Fruit fly (Drosophila melanogaster) whole organism, embryonic: ENCODE results near the gene Rpt5.

ENCODE experiments used
- Antp ChIP-seq: fragments of 200-800 bp; sonication (Bioruptor generic); optimal IDR thresholded peaks from 3 replicates; lab custom pipeline; 2016; ENCODE audit warnings: missing biosample characterization, missing genetic modification characterization
- B-H2 ChIP-seq: fragments of 200-800 bp; sonication (Bioruptor generic); optimal IDR thresholded peaks from 2 replicates; lab custom pipeline; 2018; ENCODE audit warnings: missing biosample characterization, mild to moderate bottlenecking, missing genetic modification characterization
- CG10431 ChIP-seq: fragments of 200-800 bp; sonication (Bioruptor generic); optimal IDR thresholded peaks from 3 replicates; lab custom pipeline; 2018; ENCODE audit warnings: missing biosample characterization, mild to moderate bottlenecking, missing genetic modification characterization
- CG10654 ChIP-seq: fragments of 200-800 bp; sonication (Bioruptor generic); optimal IDR thresholded peaks from 2 replicates; lab custom pipeline; 2016; ENCODE audit warnings: missing biosample characterization, missing genetic modification characterization
- CG11456 ChIP-seq: fragments of 200-800 bp; sonication (Bioruptor generic); IDR thresholded peaks from 3 replicates; pipeline ENCODE4 v1.3.6; 2022; ENCODE audit warnings: missing biosample characterization, missing genetic modification characterization
- CG11560 ChIP-seq: fragments of 200-800 bp; sonication (Bioruptor generic); IDR thresholded peaks from 3 replicates; pipeline ENCODE4 v1.3.6; 2022; ENCODE audit warnings: missing biosample characterization, missing genetic modification characterization
- CG12104 ChIP-seq: fragments of 200-800 bp; sonication (Bioruptor generic); optimal IDR thresholded peaks from 3 replicates; lab custom pipeline; 2016; ENCODE audit warnings: missing biosample characterization, missing genetic modification characterization
- CG12299 ChIP-seq: fragments of 200-800 bp; sonication (Bioruptor generic); optimal IDR thresholded peaks from 2 replicates; lab custom pipeline; 2018; ENCODE audit warnings: missing biosample characterization, mild to moderate bottlenecking, missing genetic modification characterization
- CG12769 ChIP-seq: fragments of 200-800 bp; sonication (Bioruptor generic); optimal IDR thresholded peaks from 2 replicates; lab custom pipeline; 2019; ENCODE audit warnings: missing biosample characterization, mild to moderate bottlenecking, missing genetic modification characterization, moderate library complexity
- CG13894 ChIP-seq: fragments of 200-800 bp; sonication (Bioruptor generic); optimal IDR thresholded peaks from 3 replicates; lab custom pipeline; 2018; ENCODE audit warnings: missing biosample characterization, mild to moderate bottlenecking, missing genetic modification characterization, moderate library complexity
- CG14965 ChIP-seq: fragments of 200-800 bp; sonication (Bioruptor generic); optimal IDR thresholded peaks from 2 replicates; lab custom pipeline; 2016; ENCODE audit warnings: missing biosample characterization, missing genetic modification characterization, borderline replicate concordance
- CG17186 ChIP-seq: fragments of 200-800 bp; sonication (Bioruptor generic); optimal IDR thresholded peaks from 3 replicates; lab custom pipeline; 2017; ENCODE audit warnings: missing biosample characterization, missing genetic modification reagents, missing genetic modification characterization
- CG2678 ChIP-seq: fragments of 200-800 bp; sonication (Bioruptor generic); optimal IDR thresholded peaks from 3 replicates; lab custom pipeline; 2019; ENCODE audit warnings: missing biosample characterization, mild to moderate bottlenecking, missing genetic modification characterization, moderate library complexity
- CG2712 ChIP-seq: fragments of 200-800 bp; optimal IDR thresholded peaks from 3 replicates; lab custom pipeline; 2019; ENCODE audit warnings: missing biosample characterization, mild to moderate bottlenecking, missing genetic modification characterization, moderate library complexity
- CG31365 ChIP-seq: fragments of 200-800 bp; sonication (Bioruptor generic); optimal IDR thresholded peaks from 2 replicates; lab custom pipeline; 2018; ENCODE audit warnings: missing biosample characterization, mild to moderate bottlenecking, missing genetic modification characterization
- CG32772 ChIP-seq: fragments of 200-800 bp; sonication (Bioruptor generic); IDR thresholded peaks from 2 replicates; pipeline ENCODE4 v1.3.6; 2022; ENCODE audit warnings: missing biosample characterization, missing genetic modification characterization
- CG3281 ChIP-seq: fragments of 200-800 bp; sonication (Bioruptor generic); optimal IDR thresholded peaks from 3 replicates; lab custom pipeline; 2017; ENCODE audit warnings: missing biosample characterization, mild to moderate bottlenecking, missing genetic modification characterization
- CG34224 ChIP-seq: fragments of 200-800 bp; sonication (Bioruptor generic); IDR thresholded peaks from 3 replicates; pipeline ENCODE4 v1.3.6; 2022; ENCODE audit warnings: missing biosample characterization, missing genetic modification characterization; ENCODE audit not compliant: partially characterized antibody
- CG6254 ChIP-seq: fragments of 200-800 bp; sonication (Bioruptor generic); optimal IDR thresholded peaks from 3 replicates; lab custom pipeline; 2017; ENCODE audit warnings: mild to moderate bottlenecking, missing biosample characterization, missing genetic modification reagents, missing genetic modification characterization
- CG7357 ChIP-seq: fragments of 200-800 bp; sonication (Bioruptor generic); IDR thresholded peaks from 3 replicates; pipeline ENCODE4 v1.3.6; 2022; ENCODE audit warnings: missing biosample characterization, missing genetic modification characterization
- CG7928 ChIP-seq: fragments of 200-800 bp; sonication (Bioruptor generic); optimal IDR thresholded peaks from 2 replicates; lab custom pipeline; 2017; ENCODE audit warnings: missing biosample characterization, mild to moderate bottlenecking, missing genetic modification characterization
- CG8281 ChIP-seq: fragments of 200-800 bp; sonication (Bioruptor generic); optimal IDR thresholded peaks from 2 replicates; lab custom pipeline; 2018; ENCODE audit warnings: missing biosample characterization, mild to moderate bottlenecking, missing genetic modification characterization, moderate library complexity
- Fer2 ChIP-seq: fragments of 200-800 bp; sonication (Bioruptor generic); optimal IDR thresholded peaks from 2 replicates; lab custom pipeline; 2018; ENCODE audit warnings: missing biosample characterization, mild to moderate bottlenecking, missing genetic modification characterization, moderate library complexity
- Hsf ChIP-seq: fragments of 200-800 bp; sonication (Bioruptor generic); optimal IDR thresholded peaks from 3 replicates; lab custom pipeline; 2016; ENCODE audit warnings: missing biosample characterization, missing genetic modification characterization
- Mad ChIP-seq: fragments of 200-800 bp; sonication (Bioruptor generic); optimal IDR thresholded peaks from 2 replicates; lab custom pipeline; 2016; ENCODE audit warnings: missing biosample characterization, missing genetic modification characterization
- NfI ChIP-seq: fragments of 200-800 bp; sonication (Bioruptor generic); optimal IDR thresholded peaks from 3 replicates; lab custom pipeline; 2018; ENCODE audit warnings: missing biosample characterization, mild to moderate bottlenecking, missing genetic modification characterization, moderate library complexity
- Optix ChIP-seq: fragments of 200-800 bp; sonication (Bioruptor generic); IDR thresholded peaks from 3 replicates; pipeline ENCODE4 v1.3.6; 2022; ENCODE audit warnings: missing biosample characterization, missing genetic modification characterization
- TFAM ChIP-seq: fragments of 200-800 bp; sonication (Bioruptor generic); optimal IDR thresholded peaks from 2 replicates; lab custom pipeline; 2017; ENCODE audit warnings: missing biosample characterization, missing genetic modification characterization, inconsistent platforms
- ara ChIP-seq: fragments of 200-800 bp; sonication (Bioruptor generic); IDR thresholded peaks from 2 replicates; pipeline ENCODE4 v1.3.6; 2022; ENCODE audit warnings: missing biosample characterization, missing genetic modification characterization
- btn ChIP-seq: fragments of 200-800 bp; sonication (Bioruptor generic); optimal IDR thresholded peaks from 2 replicates; lab custom pipeline; 2016; ENCODE audit warnings: missing biosample characterization, missing genetic modification characterization
- corto ChIP-seq: fragments of 200-800 bp; sonication (Bioruptor generic); optimal IDR thresholded peaks from 2 replicates; lab custom pipeline; 2016; ENCODE audit warnings: missing biosample characterization, mild to moderate bottlenecking, missing genetic modification characterization, moderate library complexity
- crp ChIP-seq, 2 experiments: fragments of 200-800 bp; sonication (Bioruptor generic); optimal IDR thresholded peaks; 2 replicates in 1 of 2; 3 replicates in 1 of 2; lab custom pipeline; 2017; ENCODE audit warnings: missing biosample characterization in 2 of 2, missing genetic modification characterization in 2 of 2, mild to moderate bottlenecking in 1 of 2, moderate library complexity in 1 of 2
- dmrt11E ChIP-seq: fragments of 200-800 bp; sonication (Bioruptor generic); optimal IDR thresholded peaks from 3 replicates; lab custom pipeline; 2018; ENCODE audit warnings: missing biosample characterization, mild to moderate bottlenecking, missing genetic modification characterization, moderate library complexity
- ewg ChIP-seq: fragments of 200-800 bp; sonication (Bioruptor generic); optimal IDR thresholded peaks from 3 replicates; lab custom pipeline; 2017; ENCODE audit warnings: mild to moderate bottlenecking, missing biosample characterization, missing genetic modification reagents, missing genetic modification characterization
- fd64A ChIP-seq: fragments of 200-800 bp; sonication (Bioruptor generic); optimal IDR thresholded peaks from 3 replicates; lab custom pipeline; 2018; ENCODE audit warnings: missing biosample characterization, mild to moderate bottlenecking, missing genetic modification characterization
- gcm ChIP-seq: fragments of 200-800 bp; sonication (Bioruptor generic); optimal IDR thresholded peaks from 2 replicates; lab custom pipeline; 2019; ENCODE audit warnings: missing biosample characterization, mild to moderate bottlenecking, missing genetic modification characterization, moderate library complexity
- grn ChIP-seq: fragments of 200-800 bp; sonication (Bioruptor generic); optimal IDR thresholded peaks from 3 replicates; lab custom pipeline; 2017; ENCODE audit warnings: missing biosample characterization, missing genetic modification characterization
- her ChIP-seq: fragments of 200-800 bp; sonication (Bioruptor generic); optimal IDR thresholded peaks from 2 replicates; lab custom pipeline; 2016; ENCODE audit warnings: missing biosample characterization, missing genetic modification characterization
- lilli ChIP-seq: fragments of 200-800 bp; sonication (Bioruptor generic); optimal IDR thresholded peaks from 3 replicates; lab custom pipeline; 2016; ENCODE audit warnings: missing biosample characterization, missing genetic modification characterization
- mirr ChIP-seq: fragments of 200-800 bp; sonication (Bioruptor generic); optimal IDR thresholded peaks from 3 replicates; lab custom pipeline; 2018; ENCODE audit warnings: missing biosample characterization, mild to moderate bottlenecking, missing genetic modification characterization
- odd ChIP-seq: fragments of 200-800 bp; sonication (Bioruptor generic); optimal IDR thresholded peaks from 2 replicates; lab custom pipeline; 2017; ENCODE audit warnings: missing biosample characterization, mild to moderate bottlenecking, missing genetic modification characterization
- pzg ChIP-seq: fragments of 200-800 bp; sonication (Bioruptor generic); optimal IDR thresholded peaks from 3 replicates; lab custom pipeline; 2018; ENCODE audit warnings: missing biosample characterization, mild to moderate bottlenecking, missing genetic modification characterization, moderate library complexity
- row ChIP-seq: fragments of 200-800 bp; sonication (Bioruptor generic); IDR thresholded peaks from 3 replicates; pipeline ENCODE4 v1.3.6; 2022; ENCODE audit warnings: missing biosample characterization, missing genetic modification characterization
- scrt ChIP-seq: fragments of 200-800 bp; sonication (Bioruptor generic); optimal IDR thresholded peaks from 2 replicates; lab custom pipeline; 2018; ENCODE audit warnings: missing biosample characterization, mild to moderate bottlenecking, missing genetic modification characterization, moderate library complexity
- sisA ChIP-seq: fragments of 200-800 bp; sonication (Bioruptor generic); IDR thresholded peaks from 2 replicates; pipeline ENCODE4 v1.3.6; 2022; ENCODE audit warnings: missing biosample characterization, missing genetic modification characterization
- ssp ChIP-seq: fragments of 200-800 bp; sonication (Bioruptor generic); IDR thresholded peaks from 2 replicates; pipeline ENCODE4 v1.3.6; 2022; ENCODE audit warnings: missing biosample characterization, missing genetic modification characterization
- tap ChIP-seq: fragments of 200-800 bp; optimal IDR thresholded peaks from 3 replicates; lab custom pipeline; 2019; ENCODE audit warnings: missing biosample characterization, mild to moderate bottlenecking, missing genetic modification characterization, moderate library complexity
- wdn ChIP-seq: fragments of 200-800 bp; sonication (Bioruptor generic); IDR thresholded peaks from 2 replicates; pipeline ENCODE4 v1.3.6; 2022; ENCODE audit warnings: missing biosample characterization, missing genetic modification characterization
- zen2 ChIP-seq: fragments of 200-800 bp; sonication (Bioruptor generic); IDR thresholded peaks from 3 replicates; pipeline ENCODE4 v1.3.6; 2022; ENCODE audit warnings: missing biosample characterization, missing genetic modification characterization; ENCODE audit not compliant: partially characterized antibody
- zfh1 ChIP-seq: fragments of 200-800 bp; sonication (Bioruptor generic); IDR thresholded peaks from 3 replicates; pipeline ENCODE4 v1.3.6; 2022; ENCODE audit warnings: missing biosample characterization, missing genetic modification characterization

Gene Rpt5

DNA sequence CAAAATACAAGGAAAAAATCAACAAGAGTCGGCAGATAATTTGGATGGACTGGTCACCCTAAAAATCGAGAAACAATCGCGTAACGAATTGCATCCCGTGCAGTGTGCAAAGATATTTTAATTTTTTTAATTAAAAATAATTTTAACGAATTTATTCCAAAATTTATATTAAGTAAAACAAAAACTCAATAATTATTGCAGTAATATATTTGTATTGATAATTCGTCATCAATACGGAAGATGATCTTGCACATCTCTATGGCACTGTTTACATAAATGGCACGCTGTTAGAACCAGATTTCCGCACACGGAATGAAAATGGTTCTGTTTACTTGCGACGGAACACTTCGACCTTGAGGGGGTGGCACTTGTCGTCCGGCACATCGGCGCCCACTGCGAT is 20.1 kb downstream of the Rpt5 start, which contains the start of gene tst (continued):
- peak; percentile 99 for TF ChIP-seq CG32772 (GFP tag; lab: Robert Waterston, UW)
- TF ChIP-seq CG12299 = peak; percentile 78
- peak; percentile 77 for TF ChIP-seq ewg (GFP tag; lab: Kevin White, UChicago)
- peak; percentile 97 for TF ChIP-seq CG11456 (GFP tag; lab: Robert Waterston, UW)
- peak; percentile 39 for TF ChIP-seq CG10431 (GFP tag; lab: Kevin White, UChicago)
- TF ChIP-seq TFAM (GFP tag; lab: Kevin White, UChicago) = no peak
- TF ChIP-seq CG31365 (tag; lab: Kevin White, UChicago) = peak; percentile 19
- TF ChIP-seq CG12769 (tag; lab: Kevin White, UChicago) = no peak
- no peak for TF ChIP-seq zen2 (GFP tag; lab: Robert Waterston, UW)
- TF ChIP-seq CG7928 = peak; percentile 62
- TF ChIP-seq mirr (GFP tag; lab: Kevin White, UChicago) = peak; percentile 21
- no peak for TF ChIP-seq btn (GFP tag; lab: Kevin White, UChicago)
- no peak for TF ChIP-seq odd (GFP tag; lab: Kevin White, UChicago)
- peak; percentile 87 for TF ChIP-seq CG3281 (GFP tag; lab: Kevin White, UChicago)
- TF ChIP-seq CG13894 = no peak
- TF ChIP-seq NfI (GFP tag; lab: Kevin White, UChicago) = peak; percentile 91
- TF ChIP-seq row (GFP tag; lab: Robert Waterston, UW) = peak; percentile 99
- TF ChIP-seq wdn (GFP tag; lab: Robert Waterston, UW) = peak; percentile 95
- TF ChIP-seq B-H2 (GFP tag; lab: Kevin White, UChicago) = no peak
- TF ChIP-seq Hsf = peak; percentile 61
- TF ChIP-seq sisA (GFP tag; lab: Robert Waterston, UW) = peak; percentile 97
- peak; percentile 87 for TF ChIP-seq gcm (GFP tag; lab: Kevin White, UChicago)
- peak; percentile 91 for TF ChIP-seq CG10654 (GFP tag; lab: Kevin White, UChicago)
- TF ChIP-seq CG34224 = peak; percentile 45; the same call in 1 of the 3 replicates
- TF ChIP-seq ara (GFP tag; lab: Robert Waterston, UW) = peak; percentile 95
- no peak for TF ChIP-seq CG14965
- TF ChIP-seq CG11560 = peak; percentile 91
- no peak for TF ChIP-seq her (GFP tag; lab: Kevin White, UChicago)
- peak; percentile 21 for TF ChIP-seq pzg (GFP tag; lab: Kevin White, UChicago)
- TF ChIP-seq CG17186 (GFP tag; lab: Kevin White, UChicago) = no peak
- peak; percentile 92 for TF ChIP-seq dmrt11E (tag; lab: Kevin White, UChicago)
- peak; percentile 93 for TF ChIP-seq CG2678 (tag; lab: Kevin White, UChicago)
- peak; percentile 84 for TF ChIP-seq tap (tag; lab: Kevin White, UChicago)
- peak; percentile 80 for TF ChIP-seq Fer2 (tag; lab: Kevin White, UChicago)
- TF ChIP-seq CG2712 (tag; lab: Kevin White, UChicago) = peak; percentile 97
- TF ChIP-seq CG6254 (GFP tag; lab: Kevin White, UChicago) = peak; percentile 75
- peak; percentile 88 for TF ChIP-seq CG12104 (GFP tag; lab: Kevin White, UChicago)
- TF ChIP-seq grn (GFP tag; lab: Kevin White, UChicago) = no peak
- peak; percentile 68 for TF ChIP-seq CG8281 (tag; lab: Kevin White, UChicago)
- peak; percentile 93 for TF ChIP-seq ssp (GFP tag; lab: Robert Waterston, UW)
- peak; percentile 91 for TF ChIP-seq CG7357 (GFP tag; lab: Robert Waterston, UW)
- peak; percentile 77 for TF ChIP-seq scrt (GFP tag; lab: Kevin White, UChicago)
- TF ChIP-seq fd64A (GFP tag; lab: Kevin White, UChicago) = no peak
- peak in 1 of 2 experiments; percentile 33 for TF ChIP-seq crp (GFP tag; optimal IDR thresholded peaks at IDR 0.05; lab: Kevin White, UChicago)
- TF ChIP-seq corto (GFP tag; lab: Kevin White, UChicago) = peak; percentile 36
- peak; percentile 25 for TF ChIP-seq Antp
- TF ChIP-seq zfh1 (GFP tag; lab: Robert Waterston, UW) = peak; percentile 98
- peak; percentile 93 for TF ChIP-seq Optix
- peak; percentile 45 for TF ChIP-seq Mad
- TF ChIP-seq lilli (GFP tag; lab: Kevin White, UChicago) = peak; percentile 84
